Fruit fly (Drosophila melanogaster): ENCODE data around the gene CG31253.

Gene CG31253

DNA sequence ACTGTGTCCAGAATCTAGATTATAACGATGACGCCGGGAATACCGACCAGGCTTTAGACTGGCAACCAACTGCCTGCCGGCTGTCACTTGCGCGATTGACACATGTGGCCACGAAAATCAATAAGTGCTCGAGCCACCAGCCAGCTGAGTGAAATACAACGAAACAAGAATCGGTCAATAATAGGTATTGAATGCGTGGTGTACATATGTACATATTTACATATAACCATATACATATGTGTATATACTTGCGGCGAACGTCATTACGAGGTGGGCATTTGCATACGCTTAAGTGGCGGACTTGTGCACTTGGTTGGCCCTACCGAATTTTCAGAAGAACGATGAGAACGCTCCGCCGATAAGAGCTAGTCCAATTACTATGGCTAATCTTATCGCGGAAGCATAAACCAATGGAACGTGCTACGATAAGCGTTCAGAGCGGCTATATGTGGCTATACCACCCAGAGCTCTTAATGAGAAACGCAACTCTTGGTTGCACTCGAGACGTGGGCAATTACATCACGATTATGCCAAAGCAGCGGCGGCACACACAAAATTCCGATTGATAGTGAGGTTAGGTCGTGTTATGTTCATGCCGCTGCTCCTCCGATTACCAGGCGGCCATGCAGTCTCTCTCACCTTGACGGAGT is 13.7 kb downstream of the CG31253 start (continued):
- peak; percentile 13 for TF ChIP-seq B-H2 (GFP tag; optimal IDR thresholded peaks at IDR 0.05)
- peak; percentile 36 for TF ChIP-seq Med (GFP tag)
- TF ChIP-seq CG11085 (GFP tag; IDR thresholded peaks at IDR 0.05): no peak
- TF ChIP-seq prd (optimal IDR thresholded peaks at IDR 0.05): no peak
- no peak for TF ChIP-seq prd (GFP tag; IDR thresholded peaks at IDR 0.05)
- peak; percentile 44 for TF ChIP-seq CG13296 (GFP tag; optimal IDR thresholded peaks at IDR 0.05)
- peak; percentile 51 for TF ChIP-seq CG15696 (tag; optimal IDR thresholded peaks at IDR 0.05)
- TF ChIP-seq Fer1 (GFP tag; optimal IDR thresholded peaks at IDR 0.05): peak; percentile 31
- peak; percentile 88 for TF ChIP-seq exex (tag; optimal IDR thresholded peaks at IDR 0.05)
- TF ChIP-seq gsb-n (tag; optimal IDR thresholded peaks at IDR 0.05): no peak
- TF ChIP-seq unpg (GFP tag; optimal IDR thresholded peaks at IDR 0.05): peak; percentile 8
- peak; percentile 27 for TF ChIP-seq CG12104 (GFP tag; optimal IDR thresholded peaks at IDR 0.05)
- 0 out of 4 replicates have a peak, but pooled peaks have one; percentile 7 for TF ChIP-seq chinmo (GFP tag; IDR thresholded peaks at IDR 0.05; ENCODE audit: partially characterized antibody)
- TF ChIP-seq CoRest (tag; optimal IDR thresholded peaks at IDR 0.05): peak; percentile 1
- TF ChIP-seq CG34422 (GFP tag; IDR thresholded peaks at IDR 0.05): no peak
- TF ChIP-seq NC2α (GFP tag; optimal IDR thresholded peaks at IDR 0.05): no peak
- peak; percentile 91 for TF ChIP-seq sug (tag; optimal IDR thresholded peaks at IDR 0.05)
- 0 out of 2 replicates have a peak, but pooled peaks have one; percentile 38 for TF ChIP-seq ara (GFP tag; IDR thresholded peaks at IDR 0.05)
- TF ChIP-seq CG7556 (GFP tag; optimal IDR thresholded peaks at IDR 0.05): no peak
- TF ChIP-seq gfzf (GFP tag; optimal IDR thresholded peaks at IDR 0.05): no peak
- 0 out of 2 replicates have a peak, but pooled peaks have one; percentile 32 for TF ChIP-seq Rfx (GFP tag; IDR thresholded peaks at IDR 0.05)
- peak; percentile 41 for TF ChIP-seq PHDP (tag; optimal IDR thresholded peaks at IDR 0.05)
- TF ChIP-seq CG18262 (tag; optimal IDR thresholded peaks at IDR 0.05): no peak
- TF ChIP-seq sens (GFP tag): peak; percentile 47
- TF ChIP-seq Aef1 (GFP tag; IDR thresholded peaks at IDR 0.05): no peak
- no peak for TF ChIP-seq CG10274 (GFP tag; optimal IDR thresholded peaks at IDR 0.05)
- peak; percentile 16 for TF ChIP-seq gem (tag; optimal IDR thresholded peaks at IDR 0.05)
- no peak for TF ChIP-seq repo (GFP tag; optimal IDR thresholded peaks at IDR 0.05)
- TF ChIP-seq salm (tag; optimal IDR thresholded peaks at IDR 0.05): no peak
- no peak for TF ChIP-seq dpn (GFP tag; optimal IDR thresholded peaks at IDR 0.05)
- peak; percentile 1 for TF ChIP-seq CG12219 (GFP tag; optimal IDR thresholded peaks at IDR 0.05)
- no peak for TF ChIP-seq mld (GFP tag; IDR thresholded peaks at IDR 0.05; ENCODE audit: partially characterized antibody)
- no peak for TF ChIP-seq CG4820 (GFP tag; optimal IDR thresholded peaks at IDR 0.05)
- TF ChIP-seq ATbp (GFP tag; optimal IDR thresholded peaks at IDR 0.05): peak; percentile 71
- TF ChIP-seq CG10209 (GFP tag; optimal IDR thresholded peaks at IDR 0.05): peak; percentile 5
- no peak for TF ChIP-seq MTF-1 (GFP tag; optimal IDR thresholded peaks at IDR 0.05; ENCODE audit: borderline replicate concordance)
- peak; percentile 62 for TF ChIP-seq onecut (GFP tag; IDR thresholded peaks at IDR 0.05)
- peak; percentile 35 for TF ChIP-seq CG2678 (tag; optimal IDR thresholded peaks at IDR 0.05)
- no peak for TF ChIP-seq ems (GFP tag; optimal IDR thresholded peaks at IDR 0.05)
- no peak for TF ChIP-seq Antp (GFP tag; optimal IDR thresholded peaks at IDR 0.05)
- TF ChIP-seq CG7357 (GFP tag; IDR thresholded peaks at IDR 0.05): no peak
- no peak for TF ChIP-seq croc (GFP tag; conservative IDR thresholded peaks at IDR 0.05)
- TF ChIP-seq CG18599 (GFP tag; optimal IDR thresholded peaks at IDR 0.05): peak; percentile 44
- TF ChIP-seq eyg (GFP tag; optimal IDR thresholded peaks at IDR 0.05): no peak
- peak; percentile 22 for TF ChIP-seq CG7987 (GFP tag; optimal IDR thresholded peaks at IDR 0.05)
- peak; percentile 51 for TF ChIP-seq CG10543 (GFP tag; optimal IDR thresholded peaks at IDR 0.05)
- no peak for TF ChIP-seq da (GFP tag; optimal IDR thresholded peaks at IDR 0.05)
- peak; percentile 49 for TF ChIP-seq CG10431 (GFP tag; optimal IDR thresholded peaks at IDR 0.05)
- peak; percentile 2 for TF ChIP-seq CG13424 (tag; optimal IDR thresholded peaks at IDR 0.05)
- TF ChIP-seq Xrp1 (GFP tag; IDR thresholded peaks at IDR 0.05): peak; percentile 48; the same call in 1 of the 2 replicates
